Worm (Caenorhabditis elegans) whole organism, early embryonic: ENCODE results near the gene F40G12.9.

ENCODE experiments used
- ama-1 ChIP-seq: fragments of 150-350 bp; optimal IDR thresholded peaks from 2 replicates; lab custom pipeline; 2014
- ets-7 ChIP-seq: sonication (generic microtip); optimal IDR thresholded peaks from 2 replicates; lab custom pipeline; 2016; ENCODE audit warnings: missing genotype, missing genetic modification characterization, missing compliant biosample characterization
- flt-1 ChIP-seq: fragments of 200-800 bp; sonication (Bioruptor generic); IDR thresholded peaks from 2 replicates; pipeline ENCODE4 v1.3.6; 2022; ENCODE audit warnings: missing genetic modification characterization, missing compliant biosample characterization
- hmbx-1 ChIP-seq: sonication (generic microtip); optimal IDR thresholded peaks from 2 replicates; lab custom pipeline; 2016; ENCODE audit warnings: mild to moderate bottlenecking, missing genetic modification characterization, missing compliant biosample characterization
- hnd-1 ChIP-seq: sonication (generic microtip); optimal IDR thresholded peaks from 2 replicates; lab custom pipeline; 2016; ENCODE audit warnings: missing genetic modification characterization, missing compliant biosample characterization
- sea-1 ChIP-seq: fragments of 200-800 bp; sonication (Bioruptor generic); conservative IDR thresholded peaks from 2 replicates; pipeline ENCODE4 v1.3.6; 2022; ENCODE audit warnings: missing genetic modification characterization, missing compliant biosample characterization
- tbx-11 ChIP-seq: fragments of 200-800 bp; sonication (Bioruptor generic); IDR thresholded peaks from 2 replicates; pipeline ENCODE4 v1.3.6; 2022; ENCODE audit warnings: missing genetic modification characterization, missing compliant biosample characterization

ce11 chrV:14296499-14296898 is 14.0 kb downstream of the F40G12.9 start, which contains the start of gene F14D7.3:
- no peak for TF ChIP-seq ets-7 (tag; lab: Kevin White, UChicago)
- no peak for TF ChIP-seq ama-1 (lab: Kevin White, UChicago)
- TF ChIP-seq hmbx-1 (tag; lab: Kevin White, UChicago), result no peak
- TF ChIP-seq sea-1 (GFP tag; lab: Robert Waterston, UW), result no peak
- TF ChIP-seq tbx-11 (GFP tag; lab: Robert Waterston, UW), result no peak
- TF ChIP-seq hnd-1 (tag; lab: Kevin White, UChicago), result no peak
- no peak for TF ChIP-seq flt-1 (GFP tag; lab: Robert Waterston, UW)
